Worm (Caenorhabditis elegans): ENCODE results near the gene C47E8.11.

- TF ChIP-seq ztf-23 (GFP tag; IDR thresholded peaks at IDR 0.05) (no peak), T22C8.4 (GFP tag; IDR thresholded peaks at IDR 0.05) (no peak), flt-1 (GFP tag; IDR thresholded peaks at IDR 0.05) (no peak), ztf-29 (GFP tag; IDR thresholded peaks at IDR 0.05) (no peak), cog-1 (tag; optimal IDR thresholded peaks at IDR 0.05) (no peak), med-1 (GFP tag; optimal IDR thresholded peaks at IDR 0.05; ENCODE audit: insufficient read depth) (no peak), klf-2 (GFP tag; conservative IDR thresholded peaks at IDR 0.05) (no peak), tab-1 (GFP tag; IDR thresholded peaks at IDR 0.05) (no peak), ref-1 (GFP tag; conservative IDR thresholded peaks at IDR 0.05) (no peak)
These were observed 48.4 kb downstream of the C47E8.11 start, which contains the start of gene Y50E8A.5 for ce11 chrV:14736851-14737250.
